Worm (Caenorhabditis elegans): ENCODE results near the gene dhhc-9.

The dhhc-9 gene

ce11 chrX:2352929-2353328, 48.9 kb downstream of the dhhc-9 start:
- TF ChIP-seq med-1 (GFP tag; optimal IDR thresholded peaks at IDR 0.05; ENCODE audit: insufficient read depth): no peak
- no peak for TF ChIP-seq klf-2 (GFP tag; conservative IDR thresholded peaks at IDR 0.05)
- no peak for TF ChIP-seq ref-1 (GFP tag; conservative IDR thresholded peaks at IDR 0.05)
- TF ChIP-seq tab-1 (GFP tag; IDR thresholded peaks at IDR 0.05): no peak
- no peak for TF ChIP-seq ztf-23 (GFP tag; IDR thresholded peaks at IDR 0.05)
- no peak for TF ChIP-seq ztf-29 (GFP tag; IDR thresholded peaks at IDR 0.05)
- TF ChIP-seq flt-1 (GFP tag; IDR thresholded peaks at IDR 0.05): no peak
- no peak for TF ChIP-seq T22C8.4 (GFP tag; IDR thresholded peaks at IDR 0.05)
- no peak for TF ChIP-seq cog-1 (tag; optimal IDR thresholded peaks at IDR 0.05)

All from whole organism, midembryonic.